Fruit fly (Drosophila melanogaster) whole organism, embryonic: Measurements from ENCODE around the gene Spase12.

Experiments
- Atf6 ChIP-seq: fragments of 200-800 bp; sonication (Bioruptor generic); IDR thresholded peaks from 2 replicates; pipeline ENCODE4 v1.3.6; 2022; ENCODE audit warnings: missing biosample characterization, missing genetic modification characterization
- Bdp1 ChIP-seq: fragments of 200-800 bp; sonication (Bioruptor generic); optimal IDR thresholded peaks from 3 replicates; lab custom pipeline; 2016; ENCODE audit warnings: missing biosample characterization, missing genetic modification characterization
- CG10462 ChIP-seq: fragments of 200-800 bp; sonication (Bioruptor generic); optimal IDR thresholded peaks from 2 replicates; lab custom pipeline; 2016; ENCODE audit warnings: missing biosample characterization, missing genetic modification characterization
- CG12236 ChIP-seq: fragments of 200-800 bp; sonication (Bioruptor generic); optimal IDR thresholded peaks from 2 replicates; lab custom pipeline; 2016; ENCODE audit warnings: missing biosample characterization, missing genetic modification characterization
- CG12391 ChIP-seq: fragments of 200-800 bp; sonication (Bioruptor generic); optimal IDR thresholded peaks from 3 replicates; lab custom pipeline; 2018; ENCODE audit warnings: missing biosample characterization, mild to moderate bottlenecking, missing genetic modification characterization, moderate library complexity
- CG12769 ChIP-seq: fragments of 200-800 bp; sonication (Bioruptor generic); optimal IDR thresholded peaks from 2 replicates; lab custom pipeline; 2019; ENCODE audit warnings: missing biosample characterization, mild to moderate bottlenecking, missing genetic modification characterization, moderate library complexity
- CG13296 ChIP-seq: fragments of 200-800 bp; sonication (Bioruptor generic); optimal IDR thresholded peaks from 3 replicates; lab custom pipeline; 2018; ENCODE audit warnings: missing biosample characterization, mild to moderate bottlenecking, missing genetic modification characterization
- CG14050 ChIP-seq: fragments of 200-800 bp; sonication (Bioruptor generic); IDR thresholded peaks from 3 replicates; pipeline ENCODE4 v1.3.6; 2022; ENCODE audit warnings: missing biosample characterization, missing genetic modification characterization
- CG1603 ChIP-seq: fragments of 200-800 bp; sonication (Bioruptor generic); optimal IDR thresholded peaks from 2 replicates; lab custom pipeline; 2019; ENCODE audit warnings: missing biosample characterization, mild to moderate bottlenecking, missing genetic modification characterization, moderate library complexity
- CG17385 ChIP-seq: fragments of 200-800 bp; sonication (Bioruptor generic); optimal IDR thresholded peaks from 3 replicates; lab custom pipeline; 2018; ENCODE audit warnings: missing biosample characterization, mild to moderate bottlenecking, missing genetic modification characterization
- CG30020 ChIP-seq: fragments of 200-800 bp; optimal IDR thresholded peaks from 2 replicates; lab custom pipeline; 2019; ENCODE audit warnings: missing biosample characterization, mild to moderate bottlenecking, missing genetic modification characterization, moderate library complexity
- CG32532 ChIP-seq: fragments of 200-800 bp; sonication (Bioruptor generic); IDR thresholded peaks from 2 replicates; pipeline ENCODE4 v1.3.6; 2022; ENCODE audit warnings: missing biosample characterization, missing genetic modification characterization
- CG33557 ChIP-seq: fragments of 200-800 bp; sonication (Bioruptor generic); optimal IDR thresholded peaks from 2 replicates; lab custom pipeline; 2019; ENCODE audit warnings: missing biosample characterization, mild to moderate bottlenecking, missing genetic modification characterization, moderate library complexity
- CG34224 ChIP-seq: fragments of 200-800 bp; sonication (Bioruptor generic); IDR thresholded peaks from 3 replicates; pipeline ENCODE4 v1.3.6; 2022; ENCODE audit warnings: missing biosample characterization, missing genetic modification characterization; ENCODE audit not compliant: partially characterized antibody
- CG4328 ChIP-seq: fragments of 200-800 bp; sonication (Bioruptor generic); optimal IDR thresholded peaks from 3 replicates; lab custom pipeline; 2017; ENCODE audit warnings: missing biosample characterization, missing genetic modification reagents, missing genetic modification characterization
- CG4360 ChIP-seq: fragments of 200-800 bp; sonication (Bioruptor generic); IDR thresholded peaks from 2 replicates; pipeline ENCODE4 v1.3.6; 2022; ENCODE audit warnings: missing biosample characterization, missing genetic modification characterization
- CG4404 ChIP-seq: fragments of 200-800 bp; sonication (Bioruptor generic); IDR thresholded peaks from 2 replicates; pipeline ENCODE4 v1.3.6; 2022; ENCODE audit warnings: missing biosample characterization, missing genetic modification characterization
- CG4424 ChIP-seq: fragments of 200-800 bp; sonication (Bioruptor generic); optimal IDR thresholded peaks from 3 replicates; lab custom pipeline; 2016; ENCODE audit warnings: missing biosample characterization, missing genetic modification characterization
- CG7271 ChIP-seq: fragments of 200-800 bp; sonication (Bioruptor generic); optimal IDR thresholded peaks from 2 replicates; lab custom pipeline; 2018; ENCODE audit warnings: missing biosample characterization, mild to moderate bottlenecking, missing genetic modification characterization, moderate library complexity
- Camta ChIP-seq: fragments of 200-800 bp; sonication (Bioruptor generic); optimal IDR thresholded peaks from 2 replicates; lab custom pipeline; 2016; ENCODE audit warnings: missing biosample characterization, missing genetic modification characterization
- Chrac-16 ChIP-seq: fragments of 200-800 bp; sonication (Bioruptor generic); optimal IDR thresholded peaks from 3 replicates; lab custom pipeline; 2016; ENCODE audit warnings: missing biosample characterization, missing genetic modification characterization
- Dll ChIP-seq: fragments of 200-800 bp; sonication (Bioruptor generic); IDR thresholded peaks from 4 replicates; pipeline ENCODE4 v1.3.6; 2022; ENCODE audit warnings: missing biosample characterization, missing genetic modification characterization; ENCODE audit not compliant: partially characterized antibody
- Eip74EF ChIP-seq, 2 experiments: fragments of 200-800 bp in 1 of 2; fragments of >200 bp in 1 of 2; sonication (Bioruptor generic) in 1 of 2; optimal IDR thresholded peaks; 2 replicates each; lab custom pipeline; 2017 to 2019; ENCODE audit warnings: missing biosample characterization in 2 of 2, missing genetic modification characterization in 2 of 2, mild to moderate bottlenecking in 1 of 2, moderate library complexity in 1 of 2
- GATAe ChIP-seq: fragments of 200-800 bp; sonication (Bioruptor generic); conservative IDR thresholded peaks from 2 replicates; pipeline ENCODE4 v1.3.6; 2022; ENCODE audit warnings: missing biosample characterization, missing genetic modification characterization
- Gug ChIP-seq: fragments of 200-800 bp; sonication (Bioruptor generic); IDR thresholded peaks from 4 replicates; pipeline ENCODE4 v1.3.6; 2022; ENCODE audit warnings: missing biosample characterization, missing genetic modification characterization
- Hr3 ChIP-seq: fragments of 200-800 bp; sonication (Bioruptor generic); optimal IDR thresholded peaks from 3 replicates; lab custom pipeline; 2016; ENCODE audit warnings: missing biosample characterization, missing genetic modification characterization
- Hr51 ChIP-seq, 2 experiments: fragments of 200-800 bp; sonication (Bioruptor generic); optimal IDR thresholded peaks; 2 replicates in 1 of 2; 3 replicates in 1 of 2; lab custom pipeline; 2016 to 2018; ENCODE audit warnings: missing biosample characterization in 2 of 2, missing genetic modification characterization in 2 of 2, mild to moderate bottlenecking in 1 of 2, moderate library complexity in 1 of 2
- Hsf ChIP-seq: fragments of 200-800 bp; sonication (Bioruptor generic); optimal IDR thresholded peaks from 3 replicates; lab custom pipeline; 2016; ENCODE audit warnings: missing biosample characterization, missing genetic modification characterization
- Nf-YA ChIP-seq: fragments of 200-800 bp; sonication (Bioruptor generic); IDR thresholded peaks from 2 replicates; pipeline ENCODE4 v1.3.6; 2022; ENCODE audit warnings: missing biosample characterization, missing genetic modification characterization
- Poxn ChIP-seq: fragments of 200-800 bp; sonication (Bioruptor generic); IDR thresholded peaks from 2 replicates; pipeline ENCODE4 v1.3.6; 2022; ENCODE audit warnings: missing biosample characterization, missing genetic modification characterization
- Side ChIP-seq: fragments of 200-800 bp; sonication (Bioruptor generic); optimal IDR thresholded peaks from 2 replicates; lab custom pipeline; 2016; ENCODE audit warnings: missing biosample characterization, missing genetic modification characterization
- Sox102F ChIP-seq: fragments of 200-800 bp; sonication (Bioruptor generic); optimal IDR thresholded peaks from 2 replicates; lab custom pipeline; 2018; ENCODE audit warnings: missing biosample characterization, mild to moderate bottlenecking, missing genetic modification characterization, moderate library complexity
- Xbp1 ChIP-seq: fragments of 200-800 bp; sonication (Bioruptor generic); optimal IDR thresholded peaks from 3 replicates; lab custom pipeline; 2016; ENCODE audit warnings: missing biosample characterization, mild to moderate bottlenecking, missing genetic modification characterization
- bsh ChIP-seq, 2 experiments: fragments of 200-800 bp; sonication (Bioruptor generic); optimal IDR thresholded peaks; 2 replicates each; lab custom pipeline; 2017 to 2018; ENCODE audit warnings: mild to moderate bottlenecking in 2 of 2, missing biosample characterization in 2 of 2, missing genetic modification characterization in 2 of 2, moderate library complexity in 1 of 2
- btn ChIP-seq: fragments of 200-800 bp; sonication (Bioruptor generic); optimal IDR thresholded peaks from 2 replicates; lab custom pipeline; 2016; ENCODE audit warnings: missing biosample characterization, missing genetic modification characterization
- chinmo ChIP-seq: fragments of 200-800 bp; sonication (Bioruptor generic); IDR thresholded peaks from 4 replicates; pipeline ENCODE4 v1.3.6; 2022; ENCODE audit warnings: missing biosample characterization, missing genetic modification characterization; ENCODE audit not compliant: partially characterized antibody
- fru ChIP-seq: fragments of >200 bp; optimal IDR thresholded peaks from 2 replicates; lab custom pipeline; 2017
- gcm2 ChIP-seq: fragments of 200-800 bp; sonication (Bioruptor generic); optimal IDR thresholded peaks from 2 replicates; lab custom pipeline; 2016; ENCODE audit warnings: missing biosample characterization, missing genetic modification characterization
- hkb ChIP-seq, 2 experiments: fragments of 200-800 bp in 1 of 2; fragments of >200 bp in 1 of 2; sonication (Bioruptor generic) in 1 of 2; IDR thresholded peaks in 1 of 2; optimal IDR thresholded peaks in 1 of 2; 2 replicates each; pipeline versions ENCODE4 v1.3.6 to Lab custom; 2017 to 2022; ENCODE audit warnings: missing biosample characterization in 1 of 2, missing genetic modification characterization in 1 of 2
- ken ChIP-seq: fragments of 200-800 bp; sonication (Bioruptor generic); IDR thresholded peaks from 3 replicates; pipeline ENCODE4 v1.3.6; 2022; ENCODE audit warnings: missing biosample characterization, missing genetic modification characterization
- knrl ChIP-seq: fragments of 200-800 bp; sonication (Bioruptor generic); IDR thresholded peaks from 3 replicates; pipeline ENCODE4 v1.3.6; 2022; ENCODE audit warnings: missing biosample characterization, missing genetic modification characterization; ENCODE audit not compliant: partially characterized antibody
- nmo ChIP-seq: fragments of 200-800 bp; sonication (Bioruptor generic); optimal IDR thresholded peaks from 2 replicates; lab custom pipeline; 2018; ENCODE audit warnings: missing biosample characterization, mild to moderate bottlenecking, missing genetic modification characterization, moderate library complexity
- otp ChIP-seq: fragments of 200-800 bp; sonication (Bioruptor generic); IDR thresholded peaks from 3 replicates; pipeline ENCODE4, ENCODE4 v1.3.6; 2022; ENCODE audit warnings: missing biosample characterization, missing genetic modification characterization
- pum ChIP-seq: fragments of 200-800 bp; sonication (Bioruptor generic); optimal IDR thresholded peaks from 2 replicates; lab custom pipeline; 2016; ENCODE audit warnings: missing biosample characterization, missing genetic modification characterization
- sens ChIP-seq: fragments of 200-800 bp; sonication (Bioruptor generic); peaks from one replicate; lab custom pipeline; 2016; ENCODE audit warnings: missing biosample characterization, missing genetic modification characterization
- slbo ChIP-seq: fragments of 200-800 bp; sonication (Bioruptor generic); IDR thresholded peaks from 2 replicates; pipeline ENCODE4 v1.3.6; 2022; ENCODE audit warnings: missing biosample characterization, missing genetic modification characterization
- sr ChIP-seq: fragments of 200-800 bp; sonication (Bioruptor generic); IDR thresholded peaks from 3 replicates; pipeline ENCODE4 v1.3.6; 2022; ENCODE audit warnings: missing biosample characterization, missing genetic modification characterization
- tio ChIP-seq: fragments of 200-800 bp; sonication (Bioruptor generic); optimal IDR thresholded peaks from 2 replicates; lab custom pipeline; 2017; ENCODE audit warnings: missing biosample characterization, missing genetic modification characterization, inconsistent platforms
- trem ChIP-seq: fragments of 200-800 bp; optimal IDR thresholded peaks from 3 replicates; lab custom pipeline; 2019; ENCODE audit warnings: missing biosample characterization, mild to moderate bottlenecking, missing genetic modification characterization, moderate library complexity

Spase12 gene

DNA sequence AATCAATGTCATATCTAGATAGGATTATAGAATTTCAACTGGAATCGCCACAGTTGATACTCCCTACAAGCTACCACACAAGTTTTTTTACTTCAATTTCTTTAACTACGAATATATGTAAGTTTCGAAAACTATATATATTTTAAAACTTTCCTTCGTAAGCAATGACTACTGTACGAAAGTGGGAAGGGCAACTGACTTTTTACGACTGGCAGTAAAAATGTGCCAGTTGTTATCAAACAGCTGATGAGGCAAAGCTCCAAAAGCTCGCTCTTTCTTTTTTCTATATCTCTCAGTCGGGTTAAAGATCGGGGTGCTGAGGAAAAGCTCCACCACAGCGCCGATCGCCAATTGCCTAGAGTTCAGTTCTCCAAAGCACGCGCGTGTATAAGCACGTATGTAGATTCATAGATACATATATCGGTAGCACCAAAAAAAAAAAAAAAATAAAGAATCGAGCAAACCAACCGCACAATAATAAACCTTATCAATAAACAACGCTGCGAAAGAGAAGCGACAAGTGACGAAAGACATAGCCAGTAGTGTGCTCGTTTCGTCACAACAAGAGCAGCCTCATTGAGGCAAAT lies 11.9 kb downstream of the Spase12 start (continued):
- no peak for TF ChIP-seq CG10462 (GFP tag; lab: Kevin White, UChicago)
- peak in 1 of 2 experiments; percentile 82 for TF ChIP-seq Eip74EF (GFP tag; optimal IDR thresholded peaks at IDR 0.05; lab: Kevin White, UChicago)
- TF ChIP-seq CG14050 (GFP tag; lab: Robert Waterston, UW) = peak; percentile 71
- TF ChIP-seq btn (GFP tag; lab: Kevin White, UChicago) = no peak
- peak; percentile 81; the same call in 3 of the 4 replicates for TF ChIP-seq chinmo (GFP tag; lab: Robert Waterston, UW)
- no peak for TF ChIP-seq Side
- no peak for TF ChIP-seq CG30020 (tag; lab: Kevin White, UChicago)
- TF ChIP-seq CG12236 (GFP tag; lab: Kevin White, UChicago) = no peak
- TF ChIP-seq Poxn (GFP tag; lab: Robert Waterston, UW) = peak; percentile 45; the same call in 1 of the 2 replicates
- no peak for TF ChIP-seq Chrac-16 (GFP tag; lab: Kevin White, UChicago)
- peak; percentile 76 for TF ChIP-seq ken (GFP tag; lab: Robert Waterston, UW)
- TF ChIP-seq CG4424 (GFP tag; lab: Kevin White, UChicago) = peak; percentile 47
- no peak for TF ChIP-seq gcm2 (GFP tag; lab: Kevin White, UChicago)
- no peak for TF ChIP-seq Camta (GFP tag; lab: Kevin White, UChicago)
- TF ChIP-seq Atf6 (GFP tag; lab: Robert Waterston, UW) = peak; percentile 71
- TF ChIP-seq otp = no peak; the same call in 1 of the 3 replicates
- no peak for TF ChIP-seq CG4360
- no peak for TF ChIP-seq Nf-YA (GFP tag; lab: Robert Waterston, UW)
- TF ChIP-seq CG32532 (GFP tag; lab: Robert Waterston, UW) = peak; percentile 74; the same call in 1 of the 2 replicates
- TF ChIP-seq tio (GFP tag; lab: Kevin White, UChicago) = no peak
- peak; percentile 10; the same call in 1 of the 2 replicates for TF ChIP-seq GATAe (GFP tag; lab: Robert Waterston, UW)
- TF ChIP-seq CG7271 = no peak
- TF ChIP-seq CG4404 (GFP tag; lab: Robert Waterston, UW) = no peak; the same call in 1 of the 2 replicates
- peak; percentile 60 for TF ChIP-seq nmo (GFP tag; lab: Kevin White, UChicago)
- TF ChIP-seq CG4328 (GFP tag; lab: Kevin White, UChicago) = peak; percentile 39
- TF ChIP-seq Dll (GFP tag; lab: Robert Waterston, UW) = no peak
- no peak for TF ChIP-seq CG33557 (GFP tag; lab: Kevin White, UChicago)
- no peak for TF ChIP-seq knrl (GFP tag; lab: Robert Waterston, UW)
- TF ChIP-seq Hr3 (GFP tag; lab: Kevin White, UChicago) = peak; percentile 17
- TF ChIP-seq Gug (GFP tag; lab: Robert Waterston, UW) = peak; percentile 54; the same call in 1 of the 4 replicates
- TF ChIP-seq fru (lab: Kevin White, UChicago) = no peak
- peak; percentile 83 for TF ChIP-seq Sox102F (GFP tag; lab: Kevin White, UChicago)
- no peak for TF ChIP-seq hkb (optimal IDR thresholded peaks at IDR 0.05; lab: Kevin White, UChicago)
- peak; percentile 76 for TF ChIP-seq hkb (GFP tag; IDR thresholded peaks at IDR 0.05; lab: Robert Waterston, UW)
- TF ChIP-seq Bdp1 (GFP tag; lab: Kevin White, UChicago) = no peak
- peak; percentile 70 for TF ChIP-seq CG13296 (GFP tag; lab: Kevin White, UChicago)
- peak; percentile 2 for TF ChIP-seq trem
- TF ChIP-seq, all 482 proteins: peak for 274

DNA sequence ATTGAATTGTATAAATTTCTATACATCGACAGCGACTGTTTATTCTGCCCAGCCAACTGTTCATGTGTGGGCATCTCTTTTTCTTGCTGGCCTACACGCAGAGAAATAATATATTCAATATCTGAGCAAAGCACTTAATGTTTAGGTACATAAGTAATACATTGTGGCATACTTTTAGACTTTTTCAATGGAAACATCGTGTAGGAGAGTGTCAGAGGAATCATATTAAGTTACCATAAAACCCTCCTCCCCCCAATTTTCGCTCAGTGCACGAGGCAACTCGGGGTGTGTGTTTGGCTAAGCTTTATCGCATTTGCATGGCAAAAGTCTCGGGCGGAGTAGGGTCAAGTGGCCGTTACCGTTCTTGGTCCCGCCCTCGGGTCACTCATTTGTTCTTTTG lies 20.8 kb downstream of the Spase12 start:
- TF ChIP-seq CG1603 (tag; lab: Kevin White, UChicago) (peak; percentile 8), pum (GFP tag; lab: Kevin White, UChicago) (no peak), sr (no peak), CG34224 (GFP tag; lab: Robert Waterston, UW) (no peak), CG17385 (GFP tag; lab: Kevin White, UChicago) (no peak), CG12391 (tag; lab: Kevin White, UChicago) (peak; percentile 4), Sox102F (GFP tag; lab: Kevin White, UChicago) (peak; percentile 19), Hsf (GFP tag; lab: Kevin White, UChicago) (peak; percentile 14), Xbp1 (GFP tag; lab: Kevin White, UChicago) (peak; percentile 29), slbo (GFP tag; lab: Robert Waterston, UW) (peak; percentile 48; the same call in 1 of the 2 replicates), Hr51 (GFP tag; optimal IDR thresholded peaks at IDR 0.05; lab: Kevin White, UChicago) (peak in 1 of 2 experiments; percentile 22), sens (GFP tag; lab: Kevin White, UChicago) (peak; percentile 47), CG12769 (tag; lab: Kevin White, UChicago) (peak; percentile 15), bsh (GFP tag; optimal IDR thresholded peaks at IDR 0.05; lab: Kevin White, UChicago) (peak in 1 of 2 experiments; percentile 41), knrl (GFP tag; lab: Robert Waterston, UW) (no peak)
